Worm (Caenorhabditis elegans) whole organism, young adult: ENCODE data around the gene C36A4.4.

Source experiments
- B0261.1 ChIP-seq: sonication (generic microtip); optimal IDR thresholded peaks from 2 replicates; lab custom pipeline; 2016; ENCODE audit warnings: mild to moderate bottlenecking, missing genetic modification characterization, moderate library complexity, missing compliant biosample characterization
- B0336.3 ChIP-seq: fragments of 200-800 bp; sonication (Bioruptor generic); IDR thresholded peaks from 2 replicates; pipeline ENCODE4 v1.3.6; 2022; ENCODE audit warnings: missing genetic modification characterization, missing compliant biosample characterization
- C06A6.2 ChIP-seq: fragments of 200-800 bp; sonication (Bioruptor generic); conservative IDR thresholded peaks from 2 replicates; pipeline ENCODE4 v1.3.6; 2022; ENCODE audit warnings: missing genetic modification characterization, missing compliant biosample characterization
- D2030.7 ChIP-seq: fragments of 200-800 bp; sonication (Bioruptor generic); IDR thresholded peaks from 2 replicates; pipeline ENCODE4 v1.3.6; 2022; ENCODE audit warnings: missing genetic modification reagents, missing genetic modification characterization, missing compliant biosample characterization
- F23B12.7 ChIP-seq: sonication (generic microtip); optimal IDR thresholded peaks from 2 replicates; lab custom pipeline; 2017; ENCODE audit warnings: missing genetic modification characterization, mild to moderate bottlenecking, missing compliant biosample characterization, antibody characterized with exemption, moderate library complexity; ENCODE audit not compliant: insufficient read depth
- Y53F4B.3 ChIP-seq: fragments of 200-800 bp; sonication (Bioruptor generic); IDR thresholded peaks from 2 replicates; pipeline ENCODE4 v1.3.6; 2022; ENCODE audit warnings: missing genetic modification reagents, missing genetic modification characterization, missing compliant biosample characterization
- Y67H2A.10 ChIP-seq: fragments of 200-800 bp; sonication (Bioruptor generic); conservative IDR thresholded peaks from 2 replicates; pipeline ENCODE4 v1.3.6; 2022; ENCODE audit warnings: missing genetic modification reagents, missing genetic modification characterization, missing compliant biosample characterization
- Y79H2A.3 ChIP-seq: fragments of 200-800 bp; sonication (Bioruptor generic); conservative IDR thresholded peaks from 2 replicates; pipeline ENCODE4 v1.3.6; 2022; ENCODE audit warnings: missing genetic modification reagents, missing genetic modification characterization, missing compliant biosample characterization
- ama-1 ChIP-seq, 3 experiments: fragments of 150-350 bp in 1 of 3; sonication (generic microtip) in 2 of 3; optimal IDR thresholded peaks; 2 replicates each; lab custom pipeline; 2014 to 2018; ENCODE audit warnings: missing biosample characterization in 2 of 3, missing genetic modification characterization in 2 of 3, missing genetic modification reagents in 2 of 3
- aptf-3 ChIP-seq: fragments of 200-800 bp; sonication (Bioruptor generic); IDR thresholded peaks from 2 replicates; pipeline ENCODE4 v1.3.6; 2022; ENCODE audit warnings: missing genetic modification characterization, missing compliant biosample characterization
- attf-6 ChIP-seq: fragments of 200-800 bp; sonication (Bioruptor generic); IDR thresholded peaks from 2 replicates; pipeline ENCODE4 v1.3.6; 2022; ENCODE audit warnings: missing genetic modification reagents, missing genetic modification characterization, missing compliant biosample characterization
- cebp-1 ChIP-seq, 2 experiments: fragments of 200-800 bp in 1 of 2; sonication (Bioruptor generic) in 1 of 2; sonication (generic microtip) in 1 of 2; IDR thresholded peaks in 1 of 2; optimal IDR thresholded peaks in 1 of 2; 2 replicates each; pipeline versions ENCODE4 v1.3.6 to Lab custom; 2017 to 2022; ENCODE audit warnings: missing compliant biosample characterization in 2 of 2, missing genetic modification characterization in 2 of 2, mild to moderate bottlenecking in 1 of 2, missing genetic modification reagents in 1 of 2, moderate library complexity in 1 of 2
- ceh-27 ChIP-seq: fragments of 200-800 bp; sonication (Bioruptor generic); optimal IDR thresholded peaks from 2 replicates; lab custom pipeline; 2018; ENCODE audit warnings: mild to moderate bottlenecking, missing genetic modification characterization, moderate library complexity, missing compliant biosample characterization
- ceh-58 ChIP-seq: fragments of 200-800 bp; sonication (Bioruptor generic); IDR thresholded peaks from 2 replicates; pipeline ENCODE4 v1.3.6; 2022; ENCODE audit warnings: missing genetic modification characterization, missing compliant biosample characterization
- ceh-79 ChIP-seq: sonication (generic microtip); optimal IDR thresholded peaks from 2 replicates; lab custom pipeline; 2017; ENCODE audit warnings: mild to moderate bottlenecking, missing genetic modification characterization, missing compliant biosample characterization
- die-1 ChIP-seq: sonication (generic microtip); optimal IDR thresholded peaks from 2 replicates; lab custom pipeline; 2016; ENCODE audit warnings: missing genotype, mild to moderate bottlenecking, missing genetic modification characterization, missing compliant biosample characterization
- efl-1 ChIP-seq: fragments of 150-350 bp; optimal IDR thresholded peaks from 2 replicates; lab custom pipeline; 2014; ENCODE audit warnings: missing biosample characterization, missing genetic modification reagents, missing genetic modification characterization
- ekl-4 ChIP-seq: fragments of 200-800 bp; sonication (Bioruptor generic); IDR thresholded peaks from 2 replicates; pipeline ENCODE4 v1.3.6; 2022; ENCODE audit warnings: missing genetic modification reagents, missing genetic modification characterization, missing compliant biosample characterization
- ets-4 ChIP-seq: fragments of 200-800 bp; sonication (Bioruptor generic); optimal IDR thresholded peaks from 2 replicates; lab custom pipeline; 2018; ENCODE audit warnings: mild to moderate bottlenecking, missing genetic modification characterization, missing compliant biosample characterization
- gei-17 ChIP-seq: fragments of 200-800 bp; sonication (Bioruptor generic); optimal IDR thresholded peaks from 2 replicates; lab custom pipeline; 2018; ENCODE audit warnings: mild to moderate bottlenecking, missing genetic modification characterization, missing compliant biosample characterization
- hlh-12 ChIP-seq: sonication (generic microtip); optimal IDR thresholded peaks from 2 replicates; lab custom pipeline; 2016; ENCODE audit warnings: missing genetic modification characterization, missing compliant biosample characterization
- hmg-1.2 ChIP-seq: fragments of 200-800 bp; sonication (Bioruptor generic); IDR thresholded peaks from 2 replicates; pipeline ENCODE4 v1.3.6; 2022; ENCODE audit warnings: missing genetic modification reagents, missing genetic modification characterization, missing compliant biosample characterization
- hmg-20 ChIP-seq: fragments of 200-800 bp; sonication (Bioruptor generic); IDR thresholded peaks from 2 replicates; pipeline ENCODE4 v1.3.6; 2022; ENCODE audit warnings: missing genetic modification reagents, missing genetic modification characterization, missing compliant biosample characterization
- lag-1 ChIP-seq: fragments of 200-800 bp; sonication (Bioruptor generic); IDR thresholded peaks from 2 replicates; pipeline ENCODE4 v1.3.6; 2022; ENCODE audit warnings: missing genetic modification reagents, missing genetic modification characterization, missing compliant biosample characterization
- let-526 ChIP-seq: fragments of 200-800 bp; sonication (Bioruptor generic); IDR thresholded peaks from 2 replicates; pipeline ENCODE4 v1.3.6; 2022; ENCODE audit warnings: missing genetic modification reagents, missing genetic modification characterization, missing compliant biosample characterization
- let-607 ChIP-seq, 2 experiments: fragments of 200-800 bp in 1 of 2; sonication (Bioruptor generic) in 1 of 2; sonication (generic microtip) in 1 of 2; optimal IDR thresholded peaks; 2 replicates each; lab custom pipeline; 2016 to 2018; ENCODE audit warnings: mild to moderate bottlenecking in 2 of 2, missing compliant biosample characterization in 2 of 2, missing genetic modification characterization in 2 of 2, moderate library complexity in 2 of 2, missing genotype in 1 of 2
- lsl-1 ChIP-seq: fragments of 200-800 bp; sonication (Bioruptor generic); optimal IDR thresholded peaks from 2 replicates; lab custom pipeline; 2018; ENCODE audit warnings: mild to moderate bottlenecking, missing genetic modification characterization, moderate library complexity, missing compliant biosample characterization
- lsy-27 ChIP-seq: sonication (generic microtip); optimal IDR thresholded peaks from 2 replicates; lab custom pipeline; 2017; ENCODE audit warnings: missing genetic modification characterization, mild to moderate bottlenecking, missing compliant biosample characterization, antibody characterized with exemption, missing genotype, borderline replicate concordance; ENCODE audit not compliant: insufficient read depth
- madf-10 ChIP-seq: sonication (generic microtip); optimal IDR thresholded peaks from 2 replicates; lab custom pipeline; 2016; ENCODE audit warnings: mild to moderate bottlenecking, missing genetic modification characterization, missing compliant biosample characterization
- madf-3 ChIP-seq: fragments of 200-800 bp; sonication (Bioruptor generic); IDR thresholded peaks from 2 replicates; pipeline ENCODE4 v1.3.6; 2022; ENCODE audit warnings: missing genetic modification reagents, missing genetic modification characterization, missing compliant biosample characterization
- nhr-179 ChIP-seq: sonication (generic microtip); optimal IDR thresholded peaks from 2 replicates; lab custom pipeline; 2016; ENCODE audit warnings: mild to moderate bottlenecking, missing genetic modification characterization, missing compliant biosample characterization
- nhr-90 ChIP-seq: sonication (generic microtip); optimal IDR thresholded peaks from 2 replicates; lab custom pipeline; 2016; ENCODE audit warnings: missing genotype, mild to moderate bottlenecking, missing genetic modification characterization, missing compliant biosample characterization
- pha-4 ChIP-seq: fragments of 150-350 bp; sonication (generic microtip); optimal IDR thresholded peaks from 2 replicates; lab custom pipeline; 2014; ENCODE audit warnings: missing biosample characterization, missing genetic modification reagents, missing genetic modification characterization
- snpc-1.3 ChIP-seq: sonication (generic microtip); optimal IDR thresholded peaks from 2 replicates; lab custom pipeline; 2017; ENCODE audit warnings: missing genetic modification characterization, mild to moderate bottlenecking, missing compliant biosample characterization, antibody characterized with exemption, moderate library complexity, missing genotype, missing genetic modification reagents; ENCODE audit not compliant: insufficient read depth
- tlf-1 ChIP-seq: fragments of 200-800 bp; sonication (Bioruptor generic); optimal IDR thresholded peaks from 2 replicates; lab custom pipeline; 2018; ENCODE audit warnings: mild to moderate bottlenecking, missing genetic modification characterization, missing compliant biosample characterization
- unc-130 ChIP-seq: sonication (generic microtip); optimal IDR thresholded peaks from 2 replicates; lab custom pipeline; 2016; ENCODE audit warnings: missing genetic modification reagents, missing genetic modification characterization, missing compliant biosample characterization
- unc-62 ChIP-seq: fragments of 150-350 bp; optimal IDR thresholded peaks from 2 replicates; lab custom pipeline; 2014; ENCODE audit warnings: missing biosample characterization, missing genetic modification reagents, missing genetic modification characterization
- zfh-2 ChIP-seq: fragments of 200-800 bp; sonication (Bioruptor generic); conservative IDR thresholded peaks from 2 replicates; pipeline ENCODE4 v1.3.6; 2022; ENCODE audit warnings: missing genetic modification reagents, missing genetic modification characterization, missing compliant biosample characterization
- ztf-18 ChIP-seq: sonication (generic microtip); optimal IDR thresholded peaks from 2 replicates; lab custom pipeline; 2016; ENCODE audit warnings: missing genotype, mild to moderate bottlenecking, missing genetic modification characterization, missing compliant biosample characterization
- ztf-25 ChIP-seq: fragments of 200-800 bp; sonication (Bioruptor generic); IDR thresholded peaks from 2 replicates; pipeline ENCODE4 v1.3.6; 2022; ENCODE audit warnings: missing genetic modification reagents, missing genetic modification characterization, missing compliant biosample characterization
- ztf-28 ChIP-seq: fragments of 200-800 bp; sonication (Bioruptor generic); IDR thresholded peaks from 2 replicates; pipeline ENCODE4 v1.3.6; 2022; ENCODE audit warnings: missing genetic modification reagents, missing genetic modification characterization, missing compliant biosample characterization
- ztf-3 ChIP-seq: fragments of 200-800 bp; sonication (Bioruptor generic); optimal IDR thresholded peaks from 2 replicates; lab custom pipeline; 2018; ENCODE audit warnings: mild to moderate bottlenecking, missing genetic modification characterization, missing compliant biosample characterization

The C36A4.4 gene

ce11 chrIII:3867937-3868929 lies 24.8 kb upstream of the C36A4.4 start (continued):
- peak; percentile 19 for TF ChIP-seq lsl-1 (GFP tag; lab: Kevin White, UChicago)
- TF ChIP-seq nhr-179 (tag; lab: Kevin White, UChicago) = no peak
- TF ChIP-seq hmg-1.2 (GFP tag; lab: Robert Waterston, UW) = no peak
- TF ChIP-seq ceh-79 (tag; lab: Kevin White, UChicago) = no peak
- peak; percentile 55 for TF ChIP-seq ekl-4 (GFP tag; lab: Robert Waterston, UW)
- no peak for TF ChIP-seq C06A6.2 (GFP tag; lab: Robert Waterston, UW)
- TF ChIP-seq nhr-90 (tag; lab: Kevin White, UChicago) = no peak
- TF ChIP-seq snpc-1.3 (tag; lab: Kevin White, UChicago) = no peak
- no peak for TF ChIP-seq tlf-1
- no peak for TF ChIP-seq lag-1 (GFP tag; lab: Robert Waterston, UW)
- TF ChIP-seq unc-62 (GFP tag; lab: Kevin White, UChicago) = no peak
- no peak for TF ChIP-seq aptf-3 (GFP tag; lab: Robert Waterston, UW)
- no peak for TF ChIP-seq hmg-20 (GFP tag; lab: Robert Waterston, UW)
- TF ChIP-seq lsy-27 (tag; lab: Kevin White, UChicago) = no peak
- peak; percentile 11 for TF ChIP-seq efl-1 (GFP tag; lab: Kevin White, UChicago)
- peak; percentile 37 for TF ChIP-seq ztf-18 (tag; lab: Kevin White, UChicago)
- no peak for TF ChIP-seq cebp-1 (GFP tag; IDR thresholded peaks at IDR 0.05; lab: Robert Waterston, UW)
- peak; percentile 3 for TF ChIP-seq cebp-1 (tag; optimal IDR thresholded peaks at IDR 0.05; lab: Kevin White, UChicago)
- TF ChIP-seq ztf-3 (GFP tag; lab: Kevin White, UChicago) = no peak
- TF ChIP-seq madf-3 (GFP tag; lab: Robert Waterston, UW) = peak; percentile 43; the same call in 1 of the 2 replicates
- peak; percentile 29; the same call in 1 of the 2 replicates for TF ChIP-seq attf-6 (GFP tag; lab: Robert Waterston, UW)

ce11 chrIII:3867378-3867904 lies 24.0 kb upstream of the C36A4.4 start, which contains the start of gene rpl-3:
rpl-3 (plus strand) TSS chrIII:3867854.
- TF ChIP-seq Y53F4B.3 (GFP tag; lab: Robert Waterston, UW) (peak; percentile 98), hlh-12 (tag; lab: Kevin White, UChicago) (peak; percentile 40), ztf-3 (GFP tag; lab: Kevin White, UChicago) (peak; percentile 99), unc-130 (peak; percentile 98), D2030.7 (GFP tag; lab: Robert Waterston, UW) (peak; percentile 100), let-607 (tag; optimal IDR thresholded peaks at IDR 0.05; lab: Kevin White, UChicago) (peak; percentile 96 to 97), madf-10 (tag; lab: Kevin White, UChicago) (peak; percentile 98), B0261.1 (tag; lab: Kevin White, UChicago) (peak; percentile 56), lsy-27 (tag; lab: Kevin White, UChicago) (peak; percentile 54), ets-4 (peak; percentile 100), ztf-25 (GFP tag; lab: Robert Waterston, UW) (peak; percentile 96), zfh-2 (GFP tag; lab: Robert Waterston, UW) (peak; percentile 98), die-1 (tag; lab: Kevin White, UChicago) (peak; percentile 98), gei-17 (GFP tag; lab: Kevin White, UChicago) (peak; percentile 95), F23B12.7 (tag; lab: Kevin White, UChicago) (peak; percentile 99), ceh-27 (GFP tag; lab: Kevin White, UChicago) (peak; percentile 100), pha-4 (tag; lab: Kevin White, UChicago) (peak; percentile 100), tlf-1 (peak; percentile 100), ama-1 (optimal IDR thresholded peaks at IDR 0.05; lab: Kevin White, UChicago) (no peak), ama-1 (GFP tag; optimal IDR thresholded peaks at IDR 0.05; lab: Kevin White, UChicago) (peak; percentile 83 to 92), Y79H2A.3 (GFP tag; lab: Robert Waterston, UW) (peak; percentile 100), B0336.3 (GFP tag; lab: Robert Waterston, UW) (peak; percentile 100), ztf-28 (GFP tag; lab: Robert Waterston, UW) (peak; percentile 100), let-526 (peak; percentile 100), Y67H2A.10 (GFP tag; lab: Robert Waterston, UW) (peak; percentile 100), aptf-3 (GFP tag; lab: Robert Waterston, UW) (peak; percentile 96), ceh-58 (GFP tag; lab: Robert Waterston, UW) (peak; percentile 98)
